Fruit fly (Drosophila melanogaster) whole organism, embryonic: ENCODE measurements around the gene Jhbp1.

Source experiments
- Atf-2 ChIP-seq: fragments of 200-800 bp; sonication (Bioruptor generic); optimal IDR thresholded peaks from 2 replicates; lab custom pipeline; 2016; ENCODE audit warnings: missing biosample characterization, missing genetic modification characterization
- Atf3 ChIP-seq: fragments of 200-800 bp; sonication (Bioruptor generic); optimal IDR thresholded peaks from 3 replicates; lab custom pipeline; 2016; ENCODE audit warnings: missing biosample characterization, missing genetic modification characterization
- Awh ChIP-seq: fragments of 200-800 bp; sonication (Bioruptor generic); IDR thresholded peaks from 2 replicates; pipeline ENCODE4, ENCODE4 v1.3.6; 2022; ENCODE audit warnings: missing biosample characterization, missing genetic modification characterization
- CG10431 ChIP-seq: fragments of 200-800 bp; sonication (Bioruptor generic); optimal IDR thresholded peaks from 3 replicates; lab custom pipeline; 2018; ENCODE audit warnings: missing biosample characterization, mild to moderate bottlenecking, missing genetic modification characterization
- CG10462 ChIP-seq: fragments of 200-800 bp; sonication (Bioruptor generic); optimal IDR thresholded peaks from 2 replicates; lab custom pipeline; 2016; ENCODE audit warnings: missing biosample characterization, missing genetic modification characterization
- CG11398 ChIP-seq: fragments of 200-800 bp; sonication (Bioruptor generic); optimal IDR thresholded peaks from 2 replicates; lab custom pipeline; 2016; ENCODE audit warnings: missing biosample characterization, missing genetic modification characterization
- CG12071 ChIP-seq: fragments of 200-800 bp; sonication (Bioruptor generic); optimal IDR thresholded peaks from 3 replicates; lab custom pipeline; 2018; ENCODE audit warnings: missing biosample characterization, mild to moderate bottlenecking, missing genetic modification characterization
- CG13296 ChIP-seq: fragments of 200-800 bp; sonication (Bioruptor generic); optimal IDR thresholded peaks from 3 replicates; lab custom pipeline; 2018; ENCODE audit warnings: missing biosample characterization, mild to moderate bottlenecking, missing genetic modification characterization
- CG14965 ChIP-seq: fragments of 200-800 bp; sonication (Bioruptor generic); optimal IDR thresholded peaks from 2 replicates; lab custom pipeline; 2016; ENCODE audit warnings: missing biosample characterization, missing genetic modification characterization, borderline replicate concordance
- CG15073 ChIP-seq: fragments of 200-800 bp; sonication (Bioruptor generic); optimal IDR thresholded peaks from 2 replicates; lab custom pipeline; 2016; ENCODE audit warnings: missing biosample characterization, missing genetic modification characterization
- CG15514 ChIP-seq: fragments of 200-800 bp; sonication (Bioruptor generic); optimal IDR thresholded peaks from 3 replicates; lab custom pipeline; 2017; ENCODE audit warnings: missing biosample characterization, missing genetic modification characterization, mild to moderate bottlenecking, moderate library complexity, missing genetic modification reagents
- CG1602 ChIP-seq: fragments of 200-800 bp; sonication (Bioruptor generic); optimal IDR thresholded peaks from 3 replicates; lab custom pipeline; 2016; ENCODE audit warnings: missing biosample characterization, missing genetic modification characterization
- CG17328 ChIP-seq: fragments of 200-800 bp; sonication (Bioruptor generic); IDR thresholded peaks from 2 replicates; pipeline ENCODE4 v1.3.6; 2022; ENCODE audit warnings: missing biosample characterization, missing genetic modification characterization
- CG17829 ChIP-seq: fragments of 200-800 bp; optimal IDR thresholded peaks from 2 replicates; lab custom pipeline; 2019; ENCODE audit warnings: missing biosample characterization, mild to moderate bottlenecking, missing genetic modification characterization, moderate library complexity
- CG18619 ChIP-seq: fragments of 200-800 bp; sonication (Bioruptor generic); optimal IDR thresholded peaks from 3 replicates; lab custom pipeline; 2017; ENCODE audit warnings: missing biosample characterization, mild to moderate bottlenecking, missing genetic modification characterization
- CG2120 ChIP-seq: fragments of 200-800 bp; sonication (Bioruptor generic); optimal IDR thresholded peaks from 3 replicates; lab custom pipeline; 2016; ENCODE audit warnings: missing biosample characterization, missing genetic modification characterization
- CG31224 ChIP-seq: fragments of 200-800 bp; sonication (Bioruptor generic); IDR thresholded peaks from 2 replicates; pipeline ENCODE4 v1.3.6; 2022; ENCODE audit warnings: missing biosample characterization, missing genetic modification characterization
- CG31388 ChIP-seq: fragments of 200-800 bp; sonication (Bioruptor generic); optimal IDR thresholded peaks from 2 replicates; lab custom pipeline; 2016; ENCODE audit warnings: missing biosample characterization, missing genetic modification characterization
- CG4424 ChIP-seq: fragments of 200-800 bp; sonication (Bioruptor generic); optimal IDR thresholded peaks from 3 replicates; lab custom pipeline; 2016; ENCODE audit warnings: missing biosample characterization, missing genetic modification characterization
- CG5180 ChIP-seq: fragments of 200-800 bp; sonication (Bioruptor generic); optimal IDR thresholded peaks from 3 replicates; lab custom pipeline; 2017; ENCODE audit warnings: missing biosample characterization, missing genetic modification characterization, mild to moderate bottlenecking, moderate library complexity, missing genetic modification reagents
- CG7786 ChIP-seq: fragments of 200-800 bp; sonication (Bioruptor generic); optimal IDR thresholded peaks from 2 replicates; lab custom pipeline; 2016; ENCODE audit warnings: missing biosample characterization, missing genetic modification characterization
- CG7963 ChIP-seq: fragments of 200-800 bp; sonication (Bioruptor generic); IDR thresholded peaks from 3 replicates; pipeline ENCODE4 v1.3.6; 2022; ENCODE audit warnings: missing biosample characterization, missing genetic modification characterization; ENCODE audit not compliant: partially characterized antibody
- CG8765 ChIP-seq: fragments of 200-800 bp; sonication (Bioruptor generic); IDR thresholded peaks from 2 replicates; pipeline ENCODE4 v1.3.6; 2022; ENCODE audit warnings: missing biosample characterization, missing genetic modification characterization
- CTCF ChIP-seq: fragments of 200-800 bp; sonication (Bioruptor generic); optimal IDR thresholded peaks from 2 replicates; lab custom pipeline; 2017; ENCODE audit warnings: missing biosample characterization, mild to moderate bottlenecking, missing genetic modification characterization, moderate library complexity
- Camta ChIP-seq: fragments of 200-800 bp; sonication (Bioruptor generic); optimal IDR thresholded peaks from 2 replicates; lab custom pipeline; 2016; ENCODE audit warnings: missing biosample characterization, missing genetic modification characterization
- D19A ChIP-seq: fragments of 200-800 bp; optimal IDR thresholded peaks from 3 replicates; lab custom pipeline; 2019; ENCODE audit warnings: missing biosample characterization, mild to moderate bottlenecking, missing genetic modification characterization, moderate library complexity
- HLH4C ChIP-seq: fragments of 200-800 bp; sonication (Bioruptor generic); IDR thresholded peaks from 3 replicates; pipeline ENCODE4 v1.3.6; 2022; ENCODE audit warnings: missing biosample characterization, missing genetic modification characterization; ENCODE audit not compliant: partially characterized antibody
- Hey ChIP-seq: fragments of 200-800 bp; sonication (Bioruptor generic); optimal IDR thresholded peaks from 3 replicates; lab custom pipeline; 2018; ENCODE audit warnings: missing biosample characterization, mild to moderate bottlenecking, missing genetic modification characterization
- Hr3 ChIP-seq: fragments of 200-800 bp; sonication (Bioruptor generic); optimal IDR thresholded peaks from 3 replicates; lab custom pipeline; 2016; ENCODE audit warnings: missing biosample characterization, missing genetic modification characterization
- Jarid2 ChIP-seq: fragments of 200-800 bp; sonication (Bioruptor generic); optimal IDR thresholded peaks from 3 replicates; lab custom pipeline; 2017; ENCODE audit warnings: mild to moderate bottlenecking, missing biosample characterization, missing genetic modification reagents, missing genetic modification characterization
- Mad ChIP-seq: fragments of 200-800 bp; sonication (Bioruptor generic); optimal IDR thresholded peaks from 2 replicates; lab custom pipeline; 2016; ENCODE audit warnings: missing biosample characterization, missing genetic modification characterization
- Oli ChIP-seq: fragments of 200-800 bp; sonication (Bioruptor generic); optimal IDR thresholded peaks from 2 replicates; lab custom pipeline; 2018; ENCODE audit warnings: missing biosample characterization, mild to moderate bottlenecking, missing genetic modification characterization, moderate library complexity
- Six4 ChIP-seq: fragments of 200-800 bp; sonication (Bioruptor generic); optimal IDR thresholded peaks from 2 replicates; lab custom pipeline; 2016; ENCODE audit warnings: missing biosample characterization, missing genetic modification characterization
- Sox100B ChIP-seq: fragments of 200-800 bp; sonication (Bioruptor generic); optimal IDR thresholded peaks from 3 replicates; lab custom pipeline; 2018; ENCODE audit warnings: missing biosample characterization, mild to moderate bottlenecking, missing genetic modification characterization
- Xbp1 ChIP-seq: fragments of 200-800 bp; sonication (Bioruptor generic); optimal IDR thresholded peaks from 3 replicates; lab custom pipeline; 2016; ENCODE audit warnings: missing biosample characterization, mild to moderate bottlenecking, missing genetic modification characterization
- chm ChIP-seq: fragments of 200-800 bp; sonication (Bioruptor generic); IDR thresholded peaks from 2 replicates; pipeline ENCODE4 v1.3.6; 2022; ENCODE audit warnings: missing biosample characterization, missing genetic modification characterization
- dmrt99B ChIP-seq: fragments of 200-800 bp; sonication (Bioruptor generic); optimal IDR thresholded peaks from 2 replicates; lab custom pipeline; 2018; ENCODE audit warnings: missing biosample characterization, mild to moderate bottlenecking, missing genetic modification characterization, moderate library complexity
- esg ChIP-seq: fragments of 200-800 bp; sonication (Bioruptor generic); conservative IDR thresholded peaks from 2 replicates; pipeline ENCODE4 v1.3.6; 2022; ENCODE audit warnings: missing biosample characterization, missing genetic modification characterization
- fd64A ChIP-seq: fragments of 200-800 bp; sonication (Bioruptor generic); optimal IDR thresholded peaks from 3 replicates; lab custom pipeline; 2018; ENCODE audit warnings: missing biosample characterization, mild to moderate bottlenecking, missing genetic modification characterization
- fd96Cb ChIP-seq: fragments of 200-800 bp; sonication (Bioruptor generic); optimal IDR thresholded peaks from 2 replicates; lab custom pipeline; 2018; ENCODE audit warnings: missing biosample characterization, mild to moderate bottlenecking, missing genetic modification characterization, moderate library complexity
- hkb ChIP-seq, 2 experiments: fragments of 200-800 bp in 1 of 2; fragments of >200 bp in 1 of 2; sonication (Bioruptor generic) in 1 of 2; IDR thresholded peaks in 1 of 2; optimal IDR thresholded peaks in 1 of 2; 2 replicates each; pipeline versions ENCODE4 v1.3.6 to Lab custom; 2017 to 2022; ENCODE audit warnings: missing biosample characterization in 1 of 2, missing genetic modification characterization in 1 of 2
- ind ChIP-seq: fragments of 200-800 bp; sonication (Bioruptor generic); optimal IDR thresholded peaks from 3 replicates; lab custom pipeline; 2016; ENCODE audit warnings: missing biosample characterization, missing genetic modification characterization
- lola ChIP-seq, 3 experiments: fragments of >200 bp in 2 of 3; fragments of 200-800 bp in 1 of 3; sonication (Bioruptor generic) in 1 of 3; optimal IDR thresholded peaks; 2 replicates each; lab custom pipeline; 2017 to 2019; ENCODE audit warnings: missing biosample characterization in 3 of 3, missing genetic modification characterization in 3 of 3, mild to moderate bottlenecking in 1 of 3, moderate library complexity in 1 of 3
- mld ChIP-seq: fragments of 200-800 bp; sonication (Bioruptor generic); IDR thresholded peaks from 3 replicates; pipeline ENCODE4 v1.3.6; 2022; ENCODE audit warnings: missing biosample characterization, missing genetic modification characterization; ENCODE audit not compliant: partially characterized antibody
- pnt ChIP-seq: fragments of 200-800 bp; sonication (Bioruptor generic); optimal IDR thresholded peaks from 3 replicates; lab custom pipeline; 2016; ENCODE audit warnings: missing biosample characterization, missing genetic modification characterization
- ro ChIP-seq: fragments of 200-800 bp; sonication (Bioruptor generic); IDR thresholded peaks from 2 replicates; pipeline ENCODE4 v1.3.6; 2022; ENCODE audit warnings: missing biosample characterization, missing genetic modification characterization
- slou ChIP-seq: fragments of 200-800 bp; sonication (Bioruptor generic); optimal IDR thresholded peaks from 3 replicates; lab custom pipeline; 2016; ENCODE audit warnings: missing biosample characterization, missing genetic modification characterization
- tap ChIP-seq: fragments of 200-800 bp; optimal IDR thresholded peaks from 3 replicates; lab custom pipeline; 2019; ENCODE audit warnings: missing biosample characterization, mild to moderate bottlenecking, missing genetic modification characterization, moderate library complexity
- tgo ChIP-seq: fragments of 200-800 bp; sonication (Bioruptor generic); IDR thresholded peaks from 3 replicates; pipeline ENCODE4 v1.3.6; 2022; ENCODE audit warnings: missing biosample characterization, missing genetic modification characterization
- z ChIP-seq: fragments of 200-800 bp; sonication (Bioruptor generic); IDR thresholded peaks from 3 replicates; pipeline ENCODE4 v1.3.6; 2022; ENCODE audit warnings: missing biosample characterization, missing genetic modification characterization

Gene Jhbp1

dm6 chr3R:4995549-4996277, 30.5 kb downstream of the Jhbp1 start (continued):
- TF ChIP-seq Oli (tag; lab: Kevin White, UChicago) (no peak), Six4 (no peak), Atf-2 (no peak), Hey (tag; lab: Kevin White, UChicago) (peak; percentile 28), Xbp1 (GFP tag; lab: Kevin White, UChicago) (peak; percentile 19), tgo (GFP tag; lab: Robert Waterston, UW) (no peak), Sox100B (GFP tag; lab: Kevin White, UChicago) (no peak), CTCF (GFP tag; lab: Kevin White, UChicago) (no peak), Awh (GFP tag; lab: Robert Waterston, UW) (no peak), CG4424 (GFP tag; lab: Kevin White, UChicago) (no peak), dmrt99B (peak; percentile 29), D19A (tag; lab: Kevin White, UChicago) (no peak), Hr3 (GFP tag; lab: Kevin White, UChicago) (no peak), Camta (GFP tag; lab: Kevin White, UChicago) (no peak), CG2120 (GFP tag; lab: Kevin White, UChicago) (no peak), Mad (GFP tag; lab: Kevin White, UChicago) (peak; percentile 16), CG31224 (GFP tag; lab: Robert Waterston, UW) (no peak), ro (GFP tag; lab: Robert Waterston, UW) (no peak), slou (GFP tag; lab: Kevin White, UChicago) (no peak), CG31388 (GFP tag; lab: Kevin White, UChicago) (no peak), ind (GFP tag; lab: Kevin White, UChicago) (no peak), CG8765 (GFP tag; lab: Robert Waterston, UW) (no peak), CG1602 (GFP tag; lab: Kevin White, UChicago) (peak; percentile 11), CG11398 (GFP tag; lab: Kevin White, UChicago) (no peak), CG10462 (no peak), CG18619 (GFP tag; lab: Kevin White, UChicago) (no peak), CG15073 (no peak), CG13296 (GFP tag; lab: Kevin White, UChicago) (peak; percentile 12), CG17829 (tag; lab: Kevin White, UChicago) (peak; percentile 16), mld (GFP tag; lab: Robert Waterston, UW) (no peak), hkb (optimal IDR thresholded peaks at IDR 0.05; lab: Kevin White, UChicago) (no peak), hkb (GFP tag; IDR thresholded peaks at IDR 0.05; lab: Robert Waterston, UW) (no peak), CG7786 (no peak), tap (tag; lab: Kevin White, UChicago) (no peak), fd96Cb (tag; lab: Kevin White, UChicago) (peak; percentile 35), fd64A (GFP tag; lab: Kevin White, UChicago) (no peak), Atf3 (no peak), CG5180 (GFP tag; lab: Kevin White, UChicago) (peak; percentile 24), CG12071 (GFP tag; lab: Kevin White, UChicago) (peak; percentile 2), z (GFP tag; lab: Robert Waterston, UW) (no peak), chm (no peak), lola (GFP tag; optimal IDR thresholded peaks at IDR 0.05; lab: Kevin White, UChicago) (peak in 1 of 3 experiments; percentile 41), pnt (GFP tag; lab: Kevin White, UChicago) (peak; percentile 6), CG15514 (GFP tag; lab: Kevin White, UChicago) (no peak), CG14965 (GFP tag; lab: Kevin White, UChicago) (no peak), esg (GFP tag; lab: Robert Waterston, UW) (0 out of 2 replicates have a peak, but pooled peaks have one; percentile 11), Jarid2 (GFP tag; lab: Kevin White, UChicago) (no peak), CG7963 (GFP tag; lab: Robert Waterston, UW) (no peak), CG17328 (GFP tag; lab: Robert Waterston, UW) (no peak; the same call in 1 of the 2 replicates), HLH4C (GFP tag; lab: Robert Waterston, UW) (no peak), CG10431 (GFP tag; lab: Kevin White, UChicago) (no peak)
